Worm (Caenorhabditis elegans) whole organism, L1 larva: ENCODE data around the gene oac-7.

Experiments used
- egl-27 ChIP-seq, 2 experiments: fragments of 150-350 bp in 1 of 2; sonication (generic microtip); optimal IDR thresholded peaks; 3 replicates each; lab custom pipeline; 2017 to 2018; ENCODE audit warnings: missing biosample characterization in 2 of 2, missing genetic modification characterization in 2 of 2, missing genetic modification reagents in 2 of 2
- fos-1 ChIP-seq: fragments of 150-350 bp; optimal IDR thresholded peaks from 2 replicates; lab custom pipeline; 2014; ENCODE audit warnings: missing biosample characterization, missing genetic modification characterization
- jun-1 ChIP-seq: fragments of 150-350 bp; optimal IDR thresholded peaks from 2 replicates; lab custom pipeline; 2014; ENCODE audit warnings: missing biosample characterization, missing genetic modification reagents, missing genetic modification characterization

ce11 chrV:16302439-16302838, 7.2 kb upstream of the oac-7 start, which contains the start of the genes C31A11.13 and oac-6:
- TF ChIP-seq jun-1 (tag; lab: Kevin White, UChicago) (no peak), fos-1 (no peak), egl-27 (tag; optimal IDR thresholded peaks at IDR 0.05; lab: Kevin White, UChicago) (no peak)
